Fruit fly (Drosophila melanogaster) whole organism, embryonic: ENCODE results near the gene CG31344.

Experiments
- Atf-2 ChIP-seq: fragments of 200-800 bp; sonication (Bioruptor generic); optimal IDR thresholded peaks from 2 replicates; lab custom pipeline; 2016; ENCODE audit warnings: missing biosample characterization, missing genetic modification characterization
- BtbVII ChIP-seq: fragments of 200-800 bp; sonication (Bioruptor generic); optimal IDR thresholded peaks from 3 replicates; lab custom pipeline; 2017; ENCODE audit warnings: missing biosample characterization, mild to moderate bottlenecking, missing genetic modification characterization
- CG10209 ChIP-seq: fragments of 200-800 bp; sonication (Bioruptor generic); optimal IDR thresholded peaks from 3 replicates; lab custom pipeline; 2017; ENCODE audit warnings: missing biosample characterization, mild to moderate bottlenecking, missing genetic modification characterization, missing genetic modification reagents
- CG10274 ChIP-seq: fragments of 200-800 bp; sonication (Bioruptor generic); optimal IDR thresholded peaks from 3 replicates; lab custom pipeline; 2017; ENCODE audit warnings: missing biosample characterization, mild to moderate bottlenecking, missing genetic modification characterization
- CG10321 ChIP-seq: fragments of 200-800 bp; sonication (Bioruptor generic); IDR thresholded peaks from 2 replicates; pipeline ENCODE4 v1.3.6; 2022; ENCODE audit warnings: missing biosample characterization, missing genetic modification characterization
- CG10979 ChIP-seq: fragments of 200-800 bp; sonication (Bioruptor generic); optimal IDR thresholded peaks from 2 replicates; lab custom pipeline; 2018; ENCODE audit warnings: missing biosample characterization, mild to moderate bottlenecking, missing genetic modification characterization, moderate library complexity
- CG12071 ChIP-seq: fragments of 200-800 bp; sonication (Bioruptor generic); optimal IDR thresholded peaks from 3 replicates; lab custom pipeline; 2018; ENCODE audit warnings: missing biosample characterization, mild to moderate bottlenecking, missing genetic modification characterization
- CG12391 ChIP-seq: fragments of 200-800 bp; sonication (Bioruptor generic); optimal IDR thresholded peaks from 3 replicates; lab custom pipeline; 2018; ENCODE audit warnings: missing biosample characterization, mild to moderate bottlenecking, missing genetic modification characterization, moderate library complexity
- CG13424 ChIP-seq: fragments of 200-800 bp; sonication (Bioruptor generic); optimal IDR thresholded peaks from 2 replicates; lab custom pipeline; 2019; ENCODE audit warnings: missing biosample characterization, mild to moderate bottlenecking, missing genetic modification characterization, moderate library complexity
- CG1603 ChIP-seq: fragments of 200-800 bp; sonication (Bioruptor generic); optimal IDR thresholded peaks from 2 replicates; lab custom pipeline; 2019; ENCODE audit warnings: missing biosample characterization, mild to moderate bottlenecking, missing genetic modification characterization, moderate library complexity
- CG1647 ChIP-seq: fragments of 200-800 bp; sonication (Bioruptor generic); optimal IDR thresholded peaks from 3 replicates; lab custom pipeline; 2016; ENCODE audit warnings: missing biosample characterization, missing genetic modification characterization
- CG17359 ChIP-seq: fragments of 200-800 bp; sonication (Bioruptor generic); optimal IDR thresholded peaks from 3 replicates; lab custom pipeline; 2018; ENCODE audit warnings: missing biosample characterization, mild to moderate bottlenecking, missing genetic modification characterization, moderate library complexity
- CG17568 ChIP-seq: fragments of 200-800 bp; sonication (Bioruptor generic); optimal IDR thresholded peaks from 2 replicates; lab custom pipeline; 2018; ENCODE audit warnings: missing biosample characterization, mild to moderate bottlenecking, missing genetic modification characterization, moderate library complexity
- CG17829 ChIP-seq: fragments of 200-800 bp; optimal IDR thresholded peaks from 2 replicates; lab custom pipeline; 2019; ENCODE audit warnings: missing biosample characterization, mild to moderate bottlenecking, missing genetic modification characterization, moderate library complexity
- CG1832 ChIP-seq: fragments of 200-800 bp; sonication (Bioruptor generic); optimal IDR thresholded peaks from 2 replicates; lab custom pipeline; 2017; ENCODE audit warnings: missing biosample characterization, mild to moderate bottlenecking, missing genetic modification characterization, inconsistent platforms
- CG2116 ChIP-seq: fragments of 200-800 bp; sonication (Bioruptor generic); optimal IDR thresholded peaks from 3 replicates; lab custom pipeline; 2018; ENCODE audit warnings: missing biosample characterization, mild to moderate bottlenecking, missing genetic modification characterization
- CG2889 ChIP-seq: fragments of 200-800 bp; sonication (Bioruptor generic); IDR thresholded peaks from 3 replicates; pipeline ENCODE4 v1.3.6; 2022; ENCODE audit warnings: missing biosample characterization, missing genetic modification characterization
- CG31224 ChIP-seq: fragments of 200-800 bp; sonication (Bioruptor generic); IDR thresholded peaks from 2 replicates; pipeline ENCODE4 v1.3.6; 2022; ENCODE audit warnings: missing biosample characterization, missing genetic modification characterization
- CG3163 ChIP-seq: fragments of 200-800 bp; sonication (Bioruptor generic); optimal IDR thresholded peaks from 3 replicates; lab custom pipeline; 2016; ENCODE audit warnings: missing biosample characterization, missing genetic modification characterization
- CG6175 ChIP-seq: fragments of 200-800 bp; sonication (Bioruptor generic); IDR thresholded peaks from 3 replicates; pipeline ENCODE4 v1.3.6; 2022; ENCODE audit warnings: missing biosample characterization, missing genetic modification characterization
- CG6254 ChIP-seq: fragments of 200-800 bp; sonication (Bioruptor generic); optimal IDR thresholded peaks from 3 replicates; lab custom pipeline; 2017; ENCODE audit warnings: mild to moderate bottlenecking, missing biosample characterization, missing genetic modification reagents, missing genetic modification characterization
- D19A ChIP-seq: fragments of 200-800 bp; optimal IDR thresholded peaks from 3 replicates; lab custom pipeline; 2019; ENCODE audit warnings: missing biosample characterization, mild to moderate bottlenecking, missing genetic modification characterization, moderate library complexity
- Dbx ChIP-seq: fragments of 200-800 bp; sonication (Bioruptor generic); IDR thresholded peaks from 3 replicates; pipeline ENCODE4 v1.3.6; 2022; ENCODE audit warnings: missing biosample characterization, missing genetic modification characterization
- Dfd ChIP-seq, 2 experiments: fragments of >200 bp; optimal IDR thresholded peaks; 2 replicates each; lab custom pipeline; 2017; ENCODE audit warnings: missing biosample characterization in 2 of 2, missing genetic modification characterization in 2 of 2
- Gug ChIP-seq: fragments of 200-800 bp; sonication (Bioruptor generic); IDR thresholded peaks from 4 replicates; pipeline ENCODE4 v1.3.6; 2022; ENCODE audit warnings: missing biosample characterization, missing genetic modification characterization
- HHEX ChIP-seq: fragments of 200-800 bp; sonication (Bioruptor generic); optimal IDR thresholded peaks from 3 replicates; lab custom pipeline; 2017; ENCODE audit warnings: missing biosample characterization, mild to moderate bottlenecking, missing genetic modification characterization, missing genetic modification reagents
- HLH3B ChIP-seq: fragments of 200-800 bp; sonication (Bioruptor generic); IDR thresholded peaks from 2 replicates; pipeline ENCODE4 v1.3.6; 2022; ENCODE audit warnings: missing biosample characterization, missing genetic modification characterization
- HLH54F ChIP-seq: fragments of 200-800 bp; sonication (Bioruptor generic); optimal IDR thresholded peaks from 3 replicates; lab custom pipeline; 2016; ENCODE audit warnings: missing biosample characterization, missing genetic modification characterization
- Hmx ChIP-seq: fragments of 200-800 bp; sonication (Bioruptor generic); optimal IDR thresholded peaks from 2 replicates; lab custom pipeline; 2016; ENCODE audit warnings: missing biosample characterization, missing genetic modification characterization
- Mrtf ChIP-seq: fragments of 200-800 bp; sonication (Bioruptor generic); IDR thresholded peaks from 3 replicates; pipeline ENCODE4 v1.3.6; 2022; ENCODE audit warnings: missing biosample characterization, missing genetic modification characterization
- NFAT ChIP-seq: fragments of 200-800 bp; sonication (Bioruptor generic); IDR thresholded peaks from 2 replicates; pipeline ENCODE4 v1.3.6; 2022; ENCODE audit warnings: missing biosample characterization, missing genetic modification characterization
- Pdp1 ChIP-seq, 2 experiments: fragments of 200-800 bp; sonication (Bioruptor generic); optimal IDR thresholded peaks; 3 replicates each; lab custom pipeline; 2016; ENCODE audit warnings: missing biosample characterization in 2 of 2, missing genetic modification characterization in 2 of 2, mild to moderate bottlenecking in 1 of 2, moderate library complexity in 1 of 2
- Six4 ChIP-seq: fragments of 200-800 bp; sonication (Bioruptor generic); optimal IDR thresholded peaks from 2 replicates; lab custom pipeline; 2016; ENCODE audit warnings: missing biosample characterization, missing genetic modification characterization
- crol ChIP-seq: fragments of 200-800 bp; sonication (Bioruptor generic); IDR thresholded peaks from 2 replicates; pipeline ENCODE4 v1.3.6; 2022; ENCODE audit warnings: missing biosample characterization, missing genetic modification characterization
- crp ChIP-seq, 2 experiments: fragments of 200-800 bp; sonication (Bioruptor generic); optimal IDR thresholded peaks; 2 replicates in 1 of 2; 3 replicates in 1 of 2; lab custom pipeline; 2017; ENCODE audit warnings: missing biosample characterization in 2 of 2, missing genetic modification characterization in 2 of 2, mild to moderate bottlenecking in 1 of 2, moderate library complexity in 1 of 2
- dimm ChIP-seq: fragments of 200-800 bp; sonication (Bioruptor generic); IDR thresholded peaks from 2 replicates; pipeline ENCODE4 v1.3.6; 2022; ENCODE audit warnings: missing biosample characterization, missing genetic modification characterization
- fd3F ChIP-seq: fragments of 200-800 bp; sonication (Bioruptor generic); optimal IDR thresholded peaks from 2 replicates; lab custom pipeline; 2018; ENCODE audit warnings: missing biosample characterization, mild to moderate bottlenecking, missing genetic modification characterization, moderate library complexity
- gcm2 ChIP-seq: fragments of 200-800 bp; sonication (Bioruptor generic); optimal IDR thresholded peaks from 2 replicates; lab custom pipeline; 2016; ENCODE audit warnings: missing biosample characterization, missing genetic modification characterization
- hbn ChIP-seq: fragments of 200-800 bp; sonication (Bioruptor generic); IDR thresholded peaks from 2 replicates; pipeline ENCODE4 v1.3.6; 2022; ENCODE audit warnings: missing biosample characterization, missing genetic modification characterization; ENCODE audit not compliant: partially characterized antibody
- hkb ChIP-seq, 2 experiments: fragments of 200-800 bp in 1 of 2; fragments of >200 bp in 1 of 2; sonication (Bioruptor generic) in 1 of 2; IDR thresholded peaks in 1 of 2; optimal IDR thresholded peaks in 1 of 2; 2 replicates each; pipeline versions ENCODE4 v1.3.6 to Lab custom; 2017 to 2022; ENCODE audit warnings: missing biosample characterization in 1 of 2, missing genetic modification characterization in 1 of 2
- kah ChIP-seq: fragments of 200-800 bp; sonication (Bioruptor generic); optimal IDR thresholded peaks from 2 replicates; lab custom pipeline; 2018; ENCODE audit warnings: missing biosample characterization, mild to moderate bottlenecking, missing genetic modification characterization
- nau ChIP-seq: fragments of 200-800 bp; sonication (Bioruptor generic); optimal IDR thresholded peaks from 3 replicates; lab custom pipeline; 2017; ENCODE audit warnings: missing biosample characterization, mild to moderate bottlenecking, missing genetic modification characterization, missing genetic modification reagents
- oc ChIP-seq: fragments of 200-800 bp; sonication (Bioruptor generic); optimal IDR thresholded peaks from 2 replicates; lab custom pipeline; 2018; ENCODE audit warnings: missing biosample characterization, mild to moderate bottlenecking, missing genetic modification characterization, moderate library complexity
- pan ChIP-seq, 4 experiments: fragments of >200 bp in 3 of 4; fragments of 200-800 bp in 1 of 4; sonication (Bioruptor generic) in 1 of 4; optimal IDR thresholded peaks in 3 of 4; IDR thresholded peaks in 1 of 4; 2 replicates each; pipeline versions ENCODE4 v1.3.6 to Lab custom; 2017 to 2022; ENCODE audit warnings: missing biosample characterization in 2 of 4, missing genetic modification characterization in 2 of 4, mixed read lengths in 1 of 4
- phol ChIP-seq: fragments of 200-800 bp; sonication (Bioruptor generic); optimal IDR thresholded peaks from 3 replicates; lab custom pipeline; 2018; ENCODE audit warnings: missing biosample characterization, mild to moderate bottlenecking, missing genetic modification characterization, moderate library complexity
- stwl ChIP-seq: fragments of 200-800 bp; sonication (Bioruptor generic); optimal IDR thresholded peaks from 3 replicates; lab custom pipeline; 2018; ENCODE audit warnings: missing biosample characterization, mild to moderate bottlenecking, missing genetic modification characterization, moderate library complexity
- sug ChIP-seq: fragments of 200-800 bp; optimal IDR thresholded peaks from 2 replicates; lab custom pipeline; 2019; ENCODE audit warnings: missing biosample characterization, mild to moderate bottlenecking, missing genetic modification characterization, moderate library complexity

CG31344 gene

dm6 chr3R:15208712-15209499, 16.2 kb downstream of the CG31344 start, which contains the start of the genes Spn88Eb and Mau2 (continued):
- TF ChIP-seq Pdp1 (GFP tag; optimal IDR thresholded peaks at IDR 0.05; lab: Kevin White, UChicago): peak; percentile 35 to 73
- peak; percentile 60 for TF ChIP-seq CG13424 (tag; lab: Kevin White, UChicago)
- peak; percentile 88 for TF ChIP-seq Gug (GFP tag; lab: Robert Waterston, UW)
- peak; percentile 66 for TF ChIP-seq CG1647 (GFP tag; lab: Kevin White, UChicago)
- TF ChIP-seq phol (tag; lab: Kevin White, UChicago): peak; percentile 64
- TF ChIP-seq CG17568 (GFP tag; lab: Kevin White, UChicago): no peak
- no peak for TF ChIP-seq dimm
- no peak for TF ChIP-seq oc (tag; lab: Kevin White, UChicago)
- peak in 1 of 2 experiments; percentile 48 for TF ChIP-seq crp (GFP tag; optimal IDR thresholded peaks at IDR 0.05; lab: Kevin White, UChicago)
- TF ChIP-seq Dfd (GFP tag; optimal IDR thresholded peaks at IDR 0.05; lab: Kevin White, UChicago): no peak
- no peak for TF ChIP-seq CG1832 (GFP tag; lab: Kevin White, UChicago)
- TF ChIP-seq CG2116 (GFP tag; lab: Kevin White, UChicago): peak; percentile 58
- TF ChIP-seq CG17829 (tag; lab: Kevin White, UChicago): peak; percentile 77
- peak; percentile 71 for TF ChIP-seq CG1603 (tag; lab: Kevin White, UChicago)
- TF ChIP-seq D19A (tag; lab: Kevin White, UChicago): no peak
- TF ChIP-seq fd3F: peak; percentile 34
- peak; percentile 68 for TF ChIP-seq stwl (tag; lab: Kevin White, UChicago)
- TF ChIP-seq HLH3B (GFP tag; lab: Robert Waterston, UW): peak; percentile 53; the same call in 1 of the 2 replicates
- TF ChIP-seq HHEX (GFP tag; lab: Kevin White, UChicago): peak; percentile 42
- no peak for TF ChIP-seq crol (GFP tag; lab: Robert Waterston, UW)
- TF ChIP-seq Mrtf (GFP tag; lab: Robert Waterston, UW): peak; percentile 69; the same call in 2 of the 3 replicates
- TF ChIP-seq CG10209 (GFP tag; lab: Kevin White, UChicago): peak; percentile 40
- no peak for TF ChIP-seq CG12071 (GFP tag; lab: Kevin White, UChicago)
- TF ChIP-seq NFAT (GFP tag; lab: Robert Waterston, UW): peak; percentile 90
- TF ChIP-seq Dbx: peak; percentile 82
- peak; percentile 53; the same call in 1 of the 3 replicates for TF ChIP-seq CG6175 (GFP tag; lab: Robert Waterston, UW)
- peak; percentile 64 for TF ChIP-seq HLH54F (GFP tag; lab: Kevin White, UChicago)
- peak; percentile 43 for TF ChIP-seq CG10979
- TF ChIP-seq CG6254 (GFP tag; lab: Kevin White, UChicago): no peak
- no peak for TF ChIP-seq Atf-2 (GFP tag; lab: Kevin White, UChicago)
- no peak for TF ChIP-seq CG10274 (GFP tag; lab: Kevin White, UChicago)
- TF ChIP-seq Hmx (GFP tag; lab: Kevin White, UChicago): no peak
- peak; percentile 43 for TF ChIP-seq CG3163 (GFP tag; lab: Kevin White, UChicago)
- no peak for TF ChIP-seq pan (optimal IDR thresholded peaks at IDR 0.05; lab: Kevin White, UChicago)
- peak in 1 of 2 experiments; percentile 72 for TF ChIP-seq pan (GFP tag; optimal IDR thresholded peaks at IDR 0.05 in 1 of 2, IDR thresholded peaks at IDR 0.05 in 1 of 2)
- TF ChIP-seq CG2889: no peak
- TF ChIP-seq CG12391: peak; percentile 75
- no peak for TF ChIP-seq nau
- TF ChIP-seq kah: peak; percentile 4
- peak; percentile 43 for TF ChIP-seq CG17359
- TF ChIP-seq BtbVII: no peak
- no peak for TF ChIP-seq CG10321 (GFP tag; lab: Robert Waterston, UW)
- TF ChIP-seq sug (tag; lab: Kevin White, UChicago): peak; percentile 80
- TF ChIP-seq gcm2: no peak
- no peak for TF ChIP-seq hkb (optimal IDR thresholded peaks at IDR 0.05; lab: Kevin White, UChicago)
- peak; percentile 19; the same call in 1 of the 2 replicates for TF ChIP-seq hkb (GFP tag; IDR thresholded peaks at IDR 0.05; lab: Robert Waterston, UW)
- TF ChIP-seq CG31224: peak; percentile 70
- peak; percentile 68 for TF ChIP-seq hbn
- peak; percentile 38 for TF ChIP-seq Six4 (GFP tag; lab: Kevin White, UChicago)
